Fruit fly (Drosophila melanogaster): ENCODE measurements around the gene Liprin-beta.
A peak's percentile ranks its signal among the peaks of the same experiment; 100 is the strongest.

Liprin-beta gene

dm6 chr3L:13513112-13513538, at the start of gene Liprin-beta, which contains the start of gene Vps36:
Gene Liprin-beta, plus strand, starts transcription at chr3L:13513254.
Gene Vps36, minus strand, starts transcription at chr3L:13513112.
- TF ChIP-seq CG17801 (GFP tag; optimal IDR thresholded peaks at IDR 0.05; ENCODE audit: partially characterized antibody) = peak; percentile 83

- no peak for TF ChIP-seq CG17801 (GFP tag; optimal IDR thresholded peaks at IDR 0.05; ENCODE audit: partially characterized antibody)
Observed at dm6 chr3L:13474607-13475006, 38.4 kb upstream of the Liprin-beta start, which contains the start of gene CG10089. Gene CG10089, minus strand, starts transcription at chr3L:13474787.

- peak; percentile 46 for TF ChIP-seq CG17801 (GFP tag; optimal IDR thresholded peaks at IDR 0.05; ENCODE audit: partially characterized antibody)
Observed at dm6 chr3L:13476070-13476469, 37.0 kb upstream of the Liprin-beta start.

dm6 chr3L:13476566-13477452, 36.2 kb upstream of the Liprin-beta start:
- peak; percentile 25 for TF ChIP-seq CG17801 (GFP tag; optimal IDR thresholded peaks at IDR 0.05; ENCODE audit: partially characterized antibody)

dm6 chr3L:13477453-13478184, 35.4 kb upstream of the Liprin-beta start, which contains the start of gene stv:
Gene stv, plus strand, starts transcription at chr3L:13477541.
- TF ChIP-seq CG17801 (GFP tag; optimal IDR thresholded peaks at IDR 0.05; ENCODE audit: partially characterized antibody) = no peak

dm6 chr3L:13478339-13479203, 34.5 kb upstream of the Liprin-beta start:
- TF ChIP-seq CG17801 (GFP tag; optimal IDR thresholded peaks at IDR 0.05; ENCODE audit: partially characterized antibody) = no peak

- no peak for TF ChIP-seq CG17801 (GFP tag; optimal IDR thresholded peaks at IDR 0.05; ENCODE audit: partially characterized antibody)
Observed at dm6 chr3L:13479204-13479600, 33.9 kb upstream of the Liprin-beta start.

- peak; percentile 44 for TF ChIP-seq CG17801 (GFP tag; optimal IDR thresholded peaks at IDR 0.05; ENCODE audit: partially characterized antibody)
Observed at dm6 chr3L:13479609-13480240, 33.3 kb upstream of the Liprin-beta start.

- no peak for TF ChIP-seq CG17801 (GFP tag; optimal IDR thresholded peaks at IDR 0.05; ENCODE audit: partially characterized antibody)
Observed at dm6 chr3L:13480241-13480627, 32.8 kb upstream of the Liprin-beta start.

dm6 chr3L:13486041-13486859, 26.8 kb upstream of the Liprin-beta start, which contains the start of the genes Abp1 and Tgi:
Gene Abp1, minus strand, starts transcription at chr3L:13486280.
Gene Tgi, plus strand, starts transcription at chr3L:13486797.
- no peak for TF ChIP-seq CG17801 (GFP tag; optimal IDR thresholded peaks at IDR 0.05; ENCODE audit: partially characterized antibody)

dm6 chr3L:13486860-13487404, 26.1 kb upstream of the Liprin-beta start:
- no peak for TF ChIP-seq CG17801 (GFP tag; optimal IDR thresholded peaks at IDR 0.05; ENCODE audit: partially characterized antibody)

- no peak for TF ChIP-seq CG17801 (GFP tag; optimal IDR thresholded peaks at IDR 0.05; ENCODE audit: partially characterized antibody)
Observed at dm6 chr3L:13488129-13488876, 24.8 kb upstream of the Liprin-beta start.

Data from ovary, adult (tissue).